Fruit fly (Drosophila melanogaster): ENCODE results near the gene COX6AL2.

The COX6AL2 gene

dm6 chr3L:18890283-18891175, 23.4 kb downstream of the COX6AL2 start, which contains the start of gene CG3961 (continued):
- TF ChIP-seq CG2712 (tag; optimal IDR thresholded peaks at IDR 0.05) (peak; percentile 99), sima (GFP tag; optimal IDR thresholded peaks at IDR 0.05) (peak; percentile 30), Atf-2 (GFP tag; optimal IDR thresholded peaks at IDR 0.05) (peak; percentile 88), pan (optimal IDR thresholded peaks at IDR 0.05) (no peak), pan (GFP tag; optimal IDR thresholded peaks at IDR 0.05 in 1 of 2, IDR thresholded peaks at IDR 0.05 in 1 of 2) (peak in 1 of 2 experiments; percentile 93), ken (GFP tag; IDR thresholded peaks at IDR 0.05) (peak; percentile 80; the same call in 2 of the 3 replicates), lilli (GFP tag; optimal IDR thresholded peaks at IDR 0.05) (peak; percentile 92), da (GFP tag; optimal IDR thresholded peaks at IDR 0.05) (peak; percentile 53), Kr (GFP tag; optimal IDR thresholded peaks at IDR 0.05) (peak; percentile 19), esg (GFP tag; conservative IDR thresholded peaks at IDR 0.05) (peak; percentile 94), CG2875 (GFP tag; optimal IDR thresholded peaks at IDR 0.05) (peak; percentile 98), lov (optimal IDR thresholded peaks at IDR 0.05) (no peak), lov (GFP tag; IDR thresholded peaks at IDR 0.05) (0 out of 3 replicates have a peak, but pooled peaks have one; percentile 39), CG42726 (GFP tag; IDR thresholded peaks at IDR 0.05; ENCODE audit: partially characterized antibody) (no peak), CG11456 (GFP tag; IDR thresholded peaks at IDR 0.05) (no peak), CG3281 (GFP tag; optimal IDR thresholded peaks at IDR 0.05) (peak; percentile 95), CG1233 (GFP tag; optimal IDR thresholded peaks at IDR 0.05) (peak; percentile 97), emc (GFP tag; optimal IDR thresholded peaks at IDR 0.05) (peak; percentile 1), CG13775 (GFP tag; optimal IDR thresholded peaks at IDR 0.05) (peak; percentile 98), bigmax (GFP tag; optimal IDR thresholded peaks at IDR 0.05) (no peak), tio (GFP tag; optimal IDR thresholded peaks at IDR 0.05) (peak; percentile 99), NC2β (GFP tag; optimal IDR thresholded peaks at IDR 0.05) (peak; percentile 89), CG10654 (GFP tag; optimal IDR thresholded peaks at IDR 0.05) (peak; percentile 95), CG11696 (GFP tag; IDR thresholded peaks at IDR 0.05) (peak; percentile 63), en (GFP tag; optimal IDR thresholded peaks at IDR 0.05) (peak; percentile 34), crp (GFP tag; optimal IDR thresholded peaks at IDR 0.05) (peak in 1 of 2 experiments; percentile 72), Doc3 (GFP tag; IDR thresholded peaks at IDR 0.05; ENCODE audit: partially characterized antibody) (no peak), CG6254 (GFP tag; optimal IDR thresholded peaks at IDR 0.05) (peak; percentile 96), CG3407 (GFP tag; optimal IDR thresholded peaks at IDR 0.05) (peak; percentile 97), CG12155 (GFP tag; optimal IDR thresholded peaks at IDR 0.05) (peak; percentile 89), CHES-1-like (GFP tag; optimal IDR thresholded peaks at IDR 0.05) (peak; percentile 83), Deaf1 (tag; optimal IDR thresholded peaks at IDR 0.05) (peak; percentile 86), eyg (GFP tag; optimal IDR thresholded peaks at IDR 0.05) (peak; percentile 46), br (optimal IDR thresholded peaks at IDR 0.05) (no peak), CG43689 (GFP tag; IDR thresholded peaks at IDR 0.05) (no peak; the same call in 1 of the 2 replicates), repo (GFP tag; optimal IDR thresholded peaks at IDR 0.05) (peak; percentile 73), CrebB (tag; optimal IDR thresholded peaks at IDR 0.05) (peak; percentile 93), gro (GFP tag; optimal IDR thresholded peaks at IDR 0.05) (no peak), CG5953 (GFP tag; IDR thresholded peaks at IDR 0.05) (no peak), ATbp (GFP tag; optimal IDR thresholded peaks at IDR 0.05) (peak; percentile 96), NFAT (GFP tag; IDR thresholded peaks at IDR 0.05) (no peak), inv (GFP tag; IDR thresholded peaks at IDR 0.05; ENCODE audit: partially characterized antibody) (no peak), Med (GFP tag) (peak; percentile 93), mirr (GFP tag; optimal IDR thresholded peaks at IDR 0.05) (peak; percentile 67), CG15514 (GFP tag; optimal IDR thresholded peaks at IDR 0.05) (peak; percentile 81), CG11398 (GFP tag; optimal IDR thresholded peaks at IDR 0.05) (peak; percentile 73), CG8388 (GFP tag; optimal IDR thresholded peaks at IDR 0.05) (peak; percentile 98), C15 (GFP tag; IDR thresholded peaks at IDR 0.05) (no peak; the same call in 2 of the 3 replicates), nom (GFP tag; optimal IDR thresholded peaks at IDR 0.05) (peak; percentile 97)

Measured in whole organism, embryonic.